Fruit fly (Drosophila melanogaster): ENCODE data around the gene CG4577.

The CG4577 gene

DNA sequence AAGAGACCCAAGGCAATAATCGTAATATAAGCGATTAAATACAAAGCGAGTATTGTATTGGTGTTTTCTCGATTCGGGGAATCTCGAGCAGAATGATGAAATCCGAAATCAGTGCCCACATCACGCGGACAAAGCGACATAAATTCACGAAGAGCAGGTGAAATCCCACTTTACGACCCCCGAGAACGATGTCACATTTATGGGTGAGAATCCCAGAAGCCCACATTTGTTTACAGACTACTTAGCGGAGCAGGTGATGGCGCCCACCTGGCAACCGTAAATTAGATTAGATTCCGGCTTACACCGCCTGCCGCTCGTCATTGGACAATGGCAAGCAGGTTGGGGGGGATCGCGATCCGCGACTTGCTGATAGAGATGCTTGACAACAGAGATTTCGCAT lies 20.3 kb upstream of the CG4577 start:
- TF ChIP-seq Eip93F (GFP tag; optimal IDR thresholded peaks at IDR 0.05) (no peak), vri (GFP tag; optimal IDR thresholded peaks at IDR 0.05) (no peak), cyc (GFP tag; optimal IDR thresholded peaks at IDR 0.05) (no peak), fkh (GFP tag; optimal IDR thresholded peaks at IDR 0.05) (peak; percentile 41), Ets21C (GFP tag; optimal IDR thresholded peaks at IDR 0.05) (no peak), CG9139 (GFP tag; optimal IDR thresholded peaks at IDR 0.05) (no peak), pdm3 (GFP tag; optimal IDR thresholded peaks at IDR 0.05) (no peak), CG32006 (GFP tag; optimal IDR thresholded peaks at IDR 0.05) (no peak)

DNA sequence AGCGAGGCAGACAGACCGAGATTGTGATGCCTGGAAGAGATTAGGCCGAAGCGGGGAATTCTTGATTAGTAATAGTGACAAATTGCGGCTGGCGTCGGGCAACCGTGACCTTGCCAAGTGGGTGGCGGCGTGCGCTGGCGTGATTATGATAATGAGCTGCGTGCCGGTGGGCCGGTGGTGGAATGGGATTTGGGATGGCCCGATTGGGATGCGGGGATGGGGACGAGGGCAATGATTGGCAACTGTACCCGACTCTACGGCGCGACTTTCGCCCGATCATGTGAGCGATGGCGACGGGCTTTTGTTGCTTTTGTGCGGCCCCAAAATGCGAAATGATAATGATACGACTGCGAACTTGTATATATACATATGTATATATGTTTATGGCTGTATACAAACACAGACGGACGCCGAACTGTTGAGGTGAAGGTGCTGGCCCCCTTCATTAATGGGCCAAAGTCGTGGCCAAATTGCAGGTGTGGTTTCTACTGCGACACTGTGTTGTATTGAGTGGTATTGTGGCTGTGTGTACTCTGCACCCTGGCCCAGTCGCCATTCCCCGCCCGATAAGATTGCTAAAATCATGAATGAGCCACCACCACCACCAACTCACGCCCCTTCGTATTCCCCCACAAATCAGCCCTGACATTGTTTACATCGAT lies 17.7 kb upstream of the CG4577 start:
- no peak for TF ChIP-seq eg (GFP tag; IDR thresholded peaks at IDR 0.05)
- TF ChIP-seq Sox102F (GFP tag; optimal IDR thresholded peaks at IDR 0.05): peak; percentile 20
- TF ChIP-seq Hr4 (GFP tag; optimal IDR thresholded peaks at IDR 0.05): no peak
- TF ChIP-seq Eip78C (GFP tag): peak; percentile 80
- peak; percentile 26 for TF ChIP-seq Sox14 (GFP tag; optimal IDR thresholded peaks at IDR 0.05)
- no peak for TF ChIP-seq cyc (GFP tag; optimal IDR thresholded peaks at IDR 0.05)
- TF ChIP-seq lz (GFP tag; optimal IDR thresholded peaks at IDR 0.05): no peak
- peak; percentile 13 for TF ChIP-seq Eip75B (GFP tag; optimal IDR thresholded peaks at IDR 0.05)
- no peak for TF ChIP-seq Blimp-1 (GFP tag; optimal IDR thresholded peaks at IDR 0.05)
- TF ChIP-seq CG6808 (GFP tag; optimal IDR thresholded peaks at IDR 0.05): no peak
- TF ChIP-seq fd59A (GFP tag; optimal IDR thresholded peaks at IDR 0.05): no peak
- no peak for TF ChIP-seq salr (GFP tag; optimal IDR thresholded peaks at IDR 0.05)
- TF ChIP-seq CG6163 (GFP tag; IDR thresholded peaks at IDR 0.05): no peak
- no peak for TF ChIP-seq CG31627 (GFP tag; optimal IDR thresholded peaks at IDR 0.05)
- no peak for TF ChIP-seq Hr38 (GFP tag; optimal IDR thresholded peaks at IDR 0.05)
- TF ChIP-seq CG9139 (GFP tag; optimal IDR thresholded peaks at IDR 0.05): no peak
- TF ChIP-seq topi (GFP tag; optimal IDR thresholded peaks at IDR 0.05): peak; percentile 3
- TF ChIP-seq CG4318 (GFP tag; optimal IDR thresholded peaks at IDR 0.05): no peak
- TF ChIP-seq svp (GFP tag): peak; percentile 95
- TF ChIP-seq dac (GFP tag; optimal IDR thresholded peaks at IDR 0.05): no peak
- TF ChIP-seq esn (GFP tag; optimal IDR thresholded peaks at IDR 0.05): peak; percentile 5
- TF ChIP-seq CG10631 (GFP tag; optimal IDR thresholded peaks at IDR 0.05): no peak
- TF ChIP-seq Ets21C (GFP tag; optimal IDR thresholded peaks at IDR 0.05): no peak
- TF ChIP-seq ss (GFP tag; optimal IDR thresholded peaks at IDR 0.05): peak in 1 of 2 experiments; percentile 16
- no peak for TF ChIP-seq CG8632 (GFP tag; optimal IDR thresholded peaks at IDR 0.05)
- TF ChIP-seq CG16779 (tag; optimal IDR thresholded peaks at IDR 0.05): peak; percentile 28
- no peak for TF ChIP-seq spab (GFP tag; optimal IDR thresholded peaks at IDR 0.05)
- TF ChIP-seq Smox (GFP tag; optimal IDR thresholded peaks at IDR 0.05): no peak
- TF ChIP-seq Met (GFP tag; optimal IDR thresholded peaks at IDR 0.05): peak; percentile 31
- TF ChIP-seq fkh (GFP tag; optimal IDR thresholded peaks at IDR 0.05): peak; percentile 20
- no peak for TF ChIP-seq OdsH (GFP tag; optimal IDR thresholded peaks at IDR 0.05)
- no peak for TF ChIP-seq acj6 (GFP tag; optimal IDR thresholded peaks at IDR 0.05)
- no peak for TF ChIP-seq net (GFP tag; optimal IDR thresholded peaks at IDR 0.05)
- TF ChIP-seq CG3032 (tag; optimal IDR thresholded peaks at IDR 0.05): no peak
- TF ChIP-seq CG11762 (GFP tag; optimal IDR thresholded peaks at IDR 0.05; ENCODE audit: insufficient read depth): no peak
- TF ChIP-seq CG15336 (GFP tag; IDR thresholded peaks at IDR 0.05): no peak
- TF ChIP-seq CG6276 (GFP tag; optimal IDR thresholded peaks at IDR 0.05): no peak
- no peak for TF ChIP-seq dsx (GFP tag; optimal IDR thresholded peaks at IDR 0.05; ENCODE audit: poor library complexity, severe bottlenecking)
- TF ChIP-seq Ets96B (tag; optimal IDR thresholded peaks at IDR 0.05): no peak
- no peak for TF ChIP-seq CG11294 (GFP tag; IDR thresholded peaks at IDR 0.05)
- TF ChIP-seq CG10669 (GFP tag; optimal IDR thresholded peaks at IDR 0.05): no peak
- TF ChIP-seq CG11902 (GFP tag; optimal IDR thresholded peaks at IDR 0.05): no peak
- TF ChIP-seq pdm3 (GFP tag; optimal IDR thresholded peaks at IDR 0.05): no peak
- TF ChIP-seq Eip93F (GFP tag; optimal IDR thresholded peaks at IDR 0.05): peak; percentile 73
- TF ChIP-seq fd85E (GFP tag; optimal IDR thresholded peaks at IDR 0.05): no peak
- peak; percentile 60 for TF ChIP-seq vri (GFP tag; optimal IDR thresholded peaks at IDR 0.05)
- TF ChIP-seq CG8119 (GFP tag; IDR thresholded peaks at IDR 0.05): no peak
